Fruit fly (Drosophila melanogaster) whole organism, adult: ENCODE results near the gene CG4658.

Experiments
- CG11617 ChIP-seq: fragments of 200-800 bp; sonication (Bioruptor generic); optimal IDR thresholded peaks from 2 replicates; lab custom pipeline; 2017; ENCODE audit warnings: mild to moderate bottlenecking, missing biosample characterization, missing genetic modification reagents, missing genetic modification characterization
- CG12768 ChIP-seq: fragments of 200-800 bp; sonication (Bioruptor generic); optimal IDR thresholded peaks from 2 replicates; lab custom pipeline; 2017; ENCODE audit warnings: missing biosample characterization, missing genetic modification characterization, mild to moderate bottlenecking, moderate library complexity, missing genetic modification reagents
- CG14711 ChIP-seq: fragments of 200-800 bp; sonication (Bioruptor generic); optimal IDR thresholded peaks from 2 replicates; lab custom pipeline; 2018; ENCODE audit warnings: missing biosample characterization, mild to moderate bottlenecking, missing genetic modification characterization, moderate library complexity
- CG1620 ChIP-seq: fragments of 200-800 bp; sonication (Bioruptor generic); optimal IDR thresholded peaks from 2 replicates; lab custom pipeline; 2016; ENCODE audit warnings: missing biosample characterization, missing genetic modification characterization
- CG33017 ChIP-seq: fragments of 200-800 bp; sonication (Bioruptor generic); optimal IDR thresholded peaks from 2 replicates; lab custom pipeline; 2018; ENCODE audit warnings: missing biosample characterization, mild to moderate bottlenecking, missing genetic modification characterization, moderate library complexity
- CG5204 ChIP-seq: fragments of 200-800 bp; sonication (Bioruptor generic); optimal IDR thresholded peaks from 2 replicates; lab custom pipeline; 2016; ENCODE audit warnings: missing biosample characterization, missing genetic modification characterization
- CG7045 ChIP-seq: fragments of 200-800 bp; sonication (Bioruptor generic); optimal IDR thresholded peaks from 2 replicates; lab custom pipeline; 2017; ENCODE audit warnings: missing biosample characterization, mild to moderate bottlenecking, missing genetic modification characterization
- CG7101 ChIP-seq: fragments of 200-800 bp; sonication (Bioruptor generic); optimal IDR thresholded peaks from 2 replicates; lab custom pipeline; 2018; ENCODE audit warnings: missing biosample characterization, mild to moderate bottlenecking, missing genetic modification characterization, moderate library complexity
- Clk ChIP-seq: fragments of 200-800 bp; sonication (Bioruptor generic); optimal IDR thresholded peaks from 2 replicates; lab custom pipeline; 2017; ENCODE audit warnings: missing biosample characterization, missing genetic modification characterization
- Crg-1 ChIP-seq: fragments of 200-800 bp; sonication (Bioruptor generic); optimal IDR thresholded peaks from 2 replicates; lab custom pipeline; 2016; ENCODE audit warnings: missing biosample characterization, missing genetic modification characterization
- Hr96 ChIP-seq: fragments of 200-800 bp; sonication (Bioruptor generic); optimal IDR thresholded peaks from 2 replicates; lab custom pipeline; 2016; ENCODE audit warnings: missing biosample characterization, missing genetic modification characterization
- Mnt ChIP-seq: fragments of 200-800 bp; sonication (Bioruptor generic); optimal IDR thresholded peaks from 2 replicates; lab custom pipeline; 2016; ENCODE audit warnings: missing biosample characterization, mild to moderate bottlenecking, missing genetic modification characterization
- bab1 ChIP-seq: fragments of 200-800 bp; sonication (Bioruptor generic); optimal IDR thresholded peaks from 3 replicates; lab custom pipeline; 2019; ENCODE audit warnings: missing biosample characterization, mild to moderate bottlenecking, missing genetic modification characterization, moderate library complexity
- cic ChIP-seq: fragments of 200-800 bp; sonication (Bioruptor generic); optimal IDR thresholded peaks from 2 replicates; lab custom pipeline; 2017; ENCODE audit warnings: missing biosample characterization, mild to moderate bottlenecking, missing genetic modification characterization, moderate library complexity
- cnc ChIP-seq, 2 experiments: fragments of >200 bp; optimal IDR thresholded peaks; 2 replicates each; lab custom pipeline; 2017
- kay ChIP-seq: fragments of 200-800 bp; sonication (Bioruptor generic); peaks from one replicate; lab custom pipeline; 2016; ENCODE audit warnings: missing biosample characterization, missing genetic modification characterization, borderline replicate concordance
- ovo ChIP-seq: fragments of 200-800 bp; sonication (Bioruptor generic); optimal IDR thresholded peaks from 2 replicates; lab custom pipeline; 2016; ENCODE audit warnings: missing biosample characterization, missing genetic modification characterization
- pad ChIP-seq: fragments of 200-800 bp; sonication (Bioruptor generic); optimal IDR thresholded peaks from 3 replicates; lab custom pipeline; 2017; ENCODE audit warnings: missing biosample characterization, missing genetic modification characterization, mild to moderate bottlenecking, moderate library complexity, missing genetic modification reagents
- tj ChIP-seq: fragments of 200-800 bp; sonication (Bioruptor generic); optimal IDR thresholded peaks from 3 replicates; lab custom pipeline; 2017; ENCODE audit warnings: missing biosample characterization, mild to moderate bottlenecking, missing genetic modification characterization, moderate library complexity
- toe ChIP-seq: fragments of 200-800 bp; sonication (Bioruptor generic); optimal IDR thresholded peaks from 2 replicates; lab custom pipeline; 2016; ENCODE audit warnings: missing biosample characterization, missing genetic modification characterization

CG4658 gene

DNA sequence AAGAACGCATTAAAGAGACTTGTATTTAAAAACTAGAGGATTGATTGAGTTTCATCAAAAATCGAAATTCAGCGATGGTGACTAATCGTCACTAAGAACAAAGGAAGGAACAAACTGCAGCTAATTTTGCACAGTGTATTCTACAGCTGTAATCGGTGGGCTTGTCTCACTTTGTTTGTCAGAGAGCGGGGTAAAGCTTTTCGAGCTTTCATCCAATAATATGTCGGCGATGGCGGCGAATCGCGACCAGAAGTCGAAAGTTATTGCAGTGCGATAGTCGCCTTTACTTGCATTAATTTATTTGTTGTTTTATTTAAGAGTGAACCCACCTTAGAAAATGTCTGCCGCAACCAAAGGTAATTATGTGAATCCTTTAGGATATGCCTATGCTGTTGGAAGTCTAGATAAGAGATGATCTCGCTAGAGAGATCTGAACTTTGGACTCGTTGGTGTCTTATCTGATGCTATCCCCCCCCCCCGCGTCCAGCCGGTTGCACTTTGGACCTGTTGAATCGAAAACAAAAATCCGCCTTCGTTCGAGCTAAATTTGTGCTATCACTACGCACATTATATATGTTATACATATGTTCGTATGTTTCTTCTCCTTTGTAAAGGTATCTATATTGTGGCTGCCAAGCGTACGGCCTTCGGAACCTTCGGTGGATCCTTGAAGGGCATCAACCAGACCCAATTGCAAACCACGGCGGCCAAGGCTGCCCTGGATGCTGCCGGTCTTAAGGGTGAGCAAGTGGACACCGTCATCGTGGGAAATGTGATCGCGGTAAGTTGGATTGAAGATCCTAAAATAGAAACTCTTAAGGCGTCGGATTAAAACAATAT, 41.7 kb upstream of the CG4658 start, which contains the start of gene yip2:
TSS of gene yip2 (plus strand) at position 243 of the 840 bp plus-strand sequence.
- TF ChIP-seq cic (GFP tag; lab: Kevin White, UChicago) (peak; percentile 91), CG7045 (peak; percentile 93), cnc (optimal IDR thresholded peaks at IDR 0.05; lab: Kevin White, UChicago) (peak in 1 of 2 experiments; percentile 7), CG14711 (tag; lab: Kevin White, UChicago) (peak; percentile 45), kay (GFP tag; lab: Kevin White, UChicago) (no peak), CG5204 (GFP tag; lab: Kevin White, UChicago) (peak; percentile 97), CG33017 (tag; lab: Kevin White, UChicago) (peak; percentile 74), Clk (GFP tag; lab: Kevin White, UChicago) (peak; percentile 90), Hr96 (GFP tag; lab: Kevin White, UChicago) (peak; percentile 99), pad (peak; percentile 61), toe (GFP tag; lab: Kevin White, UChicago) (peak; percentile 99), CG1620 (peak; percentile 50), bab1 (GFP tag; lab: Kevin White, UChicago) (peak; percentile 81), CG12768 (peak; percentile 100), Crg-1 (GFP tag; lab: Kevin White, UChicago) (peak; percentile 65), tj (GFP tag; lab: Kevin White, UChicago) (peak; percentile 88), CG11617 (GFP tag; lab: Kevin White, UChicago) (peak; percentile 95), Mnt (GFP tag; lab: Kevin White, UChicago) (peak; percentile 82), CG7101 (peak; percentile 70), ovo (peak; percentile 49)

DNA sequence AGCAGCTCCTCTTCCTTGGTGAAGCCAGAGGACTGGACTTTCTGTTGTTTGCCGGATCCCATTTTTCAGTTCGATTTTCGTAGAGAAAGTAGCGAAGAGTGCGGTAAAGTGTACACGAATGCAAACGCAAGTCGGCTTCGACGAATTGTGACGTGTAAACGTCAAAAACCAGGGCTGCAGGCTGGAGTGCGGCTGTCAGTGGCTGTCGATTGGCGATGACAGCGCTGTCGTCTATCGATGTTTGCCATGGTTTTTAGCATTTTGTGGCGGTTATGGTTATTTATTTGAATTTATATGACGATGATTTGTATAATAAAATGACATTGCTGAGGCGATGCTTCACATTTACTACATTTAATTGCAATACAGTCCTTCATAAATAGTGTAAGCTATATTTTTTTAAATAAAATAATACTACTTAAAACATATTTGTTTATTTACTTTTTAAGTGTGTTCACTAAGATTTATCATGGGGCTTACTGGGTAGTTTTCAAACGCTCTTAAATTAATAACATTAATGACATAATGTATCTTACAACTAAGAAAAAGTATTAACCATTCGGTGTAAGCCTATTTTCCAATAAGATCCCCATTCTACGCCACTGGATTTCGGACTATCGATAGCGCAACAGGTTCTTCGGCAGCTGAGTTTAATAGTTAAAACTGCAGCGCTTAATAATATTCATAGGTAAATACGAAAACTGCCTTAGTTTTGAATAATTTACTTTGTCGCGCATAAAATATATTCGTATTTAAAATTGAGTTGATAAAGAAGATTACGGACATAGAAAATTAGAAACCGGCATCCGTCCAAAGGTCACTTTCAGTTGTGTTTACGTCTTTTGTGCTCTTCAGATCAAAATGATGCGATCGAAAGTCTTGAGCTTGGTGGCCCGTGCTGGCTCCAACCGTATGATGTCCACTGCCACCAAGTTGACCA, 38.6 kb upstream of the CG4658 start, which contains the start of the genes CG5885 and CG4598:
TSS of gene CG5885 (minus strand) at position 311 of the 940 bp plus-strand sequence.
TSS of gene CG4598 (plus strand) at position 599 of the 940 bp plus-strand sequence.
- TF ChIP-seq ovo (no peak), cnc (optimal IDR thresholded peaks at IDR 0.05; lab: Kevin White, UChicago) (no peak), CG33017 (tag; lab: Kevin White, UChicago) (peak; percentile 77), Mnt (GFP tag; lab: Kevin White, UChicago) (peak; percentile 18), bab1 (GFP tag; lab: Kevin White, UChicago) (peak; percentile 45), kay (GFP tag; lab: Kevin White, UChicago) (no peak), pad (peak; percentile 23), CG7101 (peak; percentile 70), CG11617 (GFP tag; lab: Kevin White, UChicago) (peak; percentile 79), CG12768 (peak; percentile 77), CG7045 (peak; percentile 68), cic (GFP tag; lab: Kevin White, UChicago) (peak; percentile 33), CG5204 (GFP tag; lab: Kevin White, UChicago) (peak; percentile 63), Clk (GFP tag; lab: Kevin White, UChicago) (peak; percentile 23), CG14711 (tag; lab: Kevin White, UChicago) (peak; percentile 42), Crg-1 (GFP tag; lab: Kevin White, UChicago) (peak; percentile 34), CG1620 (peak; percentile 60), tj (GFP tag; lab: Kevin White, UChicago) (peak; percentile 46), Hr96 (GFP tag; lab: Kevin White, UChicago) (peak; percentile 62), toe (GFP tag; lab: Kevin White, UChicago) (peak; percentile 76)

DNA sequence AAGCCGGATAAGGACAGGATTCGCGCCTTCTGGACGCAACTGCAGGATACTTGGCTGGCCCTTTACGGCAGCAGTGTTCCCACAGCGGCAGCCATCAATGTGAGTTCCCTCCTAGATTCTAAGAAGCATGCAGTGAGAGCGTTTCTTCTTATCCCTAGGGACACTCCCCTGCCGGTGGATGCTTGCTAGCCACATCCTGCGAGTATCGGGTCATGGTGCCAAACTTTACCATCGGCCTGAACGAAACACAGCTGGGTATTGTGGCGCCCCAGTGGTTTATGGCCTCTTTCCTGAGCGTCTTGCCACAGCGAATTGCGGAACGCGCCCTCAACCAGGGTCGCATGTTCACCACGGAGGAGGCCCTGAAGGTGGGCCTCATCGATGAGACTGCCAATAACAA, 37.7 kb upstream of the CG4658 start:
- TF ChIP-seq CG14711 (tag; lab: Kevin White, UChicago) (no peak), tj (GFP tag; lab: Kevin White, UChicago) (no peak), CG1620 (no peak), Hr96 (GFP tag; lab: Kevin White, UChicago) (no peak), CG5204 (GFP tag; lab: Kevin White, UChicago) (no peak), Clk (GFP tag; lab: Kevin White, UChicago) (no peak), Mnt (GFP tag; lab: Kevin White, UChicago) (no peak), pad (no peak), ovo (no peak), CG7045 (no peak)

DNA sequence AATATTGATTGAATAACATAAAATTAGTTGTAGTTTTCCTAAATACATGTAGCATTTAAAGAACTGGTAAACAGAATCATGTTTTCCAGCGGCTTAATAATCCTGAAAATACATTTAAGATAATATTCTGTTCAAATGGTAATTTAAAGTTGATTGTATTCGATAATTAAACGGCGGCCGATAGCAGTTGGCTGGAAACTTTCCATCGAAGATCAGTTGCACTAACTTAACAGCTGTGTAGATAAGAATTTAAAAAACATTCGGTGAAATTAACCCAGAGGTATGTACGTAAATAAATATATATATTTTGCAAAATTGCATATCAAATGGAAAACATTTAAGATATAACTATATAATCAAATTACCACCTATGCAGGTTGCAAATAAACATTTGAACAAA, 37.0 kb upstream of the CG4658 start, which contains the start of gene CG4594:
TSS of gene CG4594 (plus strand) at position 212 of the 400 bp plus-strand sequence.
- TF ChIP-seq bab1 (GFP tag; lab: Kevin White, UChicago) (no peak), CG7045 (no peak)

DNA sequence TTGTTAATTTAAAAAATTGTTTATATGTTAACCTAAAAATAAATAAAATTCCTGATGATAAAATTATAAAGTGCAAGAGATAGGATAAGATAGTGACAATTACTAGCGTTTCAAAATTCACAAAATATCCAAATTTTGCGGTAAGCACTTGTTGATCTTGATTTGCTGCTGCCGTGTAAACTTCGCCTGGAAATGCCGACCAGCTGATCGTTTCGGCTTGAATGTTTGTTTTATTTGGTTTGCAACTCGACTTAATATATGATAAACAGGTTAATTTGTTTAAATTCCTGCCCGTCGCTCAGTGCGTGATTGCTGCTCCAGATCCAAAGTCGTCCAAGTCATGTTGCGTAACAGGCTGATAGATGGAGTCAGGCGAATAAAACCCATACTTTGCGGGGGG, 35.5 kb upstream of the CG4658 start, which contains the start of gene CG4592:
TSS of gene CG4592 (plus strand) at position 233 of the 400 bp plus-strand sequence.
- peak; percentile 79 for TF ChIP-seq CG11617 (GFP tag; lab: Kevin White, UChicago)
- peak; percentile 72 for TF ChIP-seq CG7045
- peak; percentile 12 for TF ChIP-seq CG1620
- TF ChIP-seq cnc (optimal IDR thresholded peaks at IDR 0.05; lab: Kevin White, UChicago) = no peak
- peak; percentile 51 for TF ChIP-seq Mnt (GFP tag; lab: Kevin White, UChicago)
- peak; percentile 56 for TF ChIP-seq tj (GFP tag; lab: Kevin White, UChicago)
- TF ChIP-seq kay (GFP tag; lab: Kevin White, UChicago) = peak; percentile 88
- no peak for TF ChIP-seq ovo
- peak; percentile 25 for TF ChIP-seq pad
- TF ChIP-seq Clk (GFP tag; lab: Kevin White, UChicago) = no peak
- peak; percentile 69 for TF ChIP-seq Hr96 (GFP tag; lab: Kevin White, UChicago)
- TF ChIP-seq CG33017 (tag; lab: Kevin White, UChicago) = peak; percentile 72
- peak; percentile 78 for TF ChIP-seq CG7101
- TF ChIP-seq Crg-1 (GFP tag; lab: Kevin White, UChicago) = no peak
- peak; percentile 66 for TF ChIP-seq CG14711 (tag; lab: Kevin White, UChicago)
- peak; percentile 85 for TF ChIP-seq bab1 (GFP tag; lab: Kevin White, UChicago)
- TF ChIP-seq cic (GFP tag; lab: Kevin White, UChicago) = peak; percentile 24
- TF ChIP-seq CG12768 = peak; percentile 82
- TF ChIP-seq toe (GFP tag; lab: Kevin White, UChicago) = peak; percentile 67
- peak; percentile 40 for TF ChIP-seq CG5204 (GFP tag; lab: Kevin White, UChicago)
